Worm (Caenorhabditis elegans): ENCODE results near the gene agr-1.

Gene agr-1

ce11 chrII:6781983-6782382, 7.0 kb upstream of the agr-1 start:
- TF ChIP-seq T22C8.4 (GFP tag; IDR thresholded peaks at IDR 0.05) (no peak), flt-1 (GFP tag; IDR thresholded peaks at IDR 0.05) (no peak), tab-1 (GFP tag; IDR thresholded peaks at IDR 0.05) (no peak), ztf-29 (GFP tag; IDR thresholded peaks at IDR 0.05) (no peak), med-1 (GFP tag; optimal IDR thresholded peaks at IDR 0.05; ENCODE audit: insufficient read depth) (no peak), ztf-23 (GFP tag; IDR thresholded peaks at IDR 0.05) (no peak), klf-2 (GFP tag; conservative IDR thresholded peaks at IDR 0.05) (no peak), ref-1 (GFP tag; conservative IDR thresholded peaks at IDR 0.05) (no peak), cog-1 (tag; optimal IDR thresholded peaks at IDR 0.05) (no peak)

ce11 chrII:6781231-6781630, 6.3 kb upstream of the agr-1 start:
- TF ChIP-seq med-1 (GFP tag; optimal IDR thresholded peaks at IDR 0.05; ENCODE audit: insufficient read depth) (no peak), tab-1 (GFP tag; IDR thresholded peaks at IDR 0.05) (no peak), flt-1 (GFP tag; IDR thresholded peaks at IDR 0.05) (no peak), T22C8.4 (GFP tag; IDR thresholded peaks at IDR 0.05) (no peak), klf-2 (GFP tag; conservative IDR thresholded peaks at IDR 0.05) (no peak), ref-1 (GFP tag; conservative IDR thresholded peaks at IDR 0.05) (no peak), ztf-23 (GFP tag; IDR thresholded peaks at IDR 0.05) (no peak), ztf-29 (GFP tag; IDR thresholded peaks at IDR 0.05) (no peak), cog-1 (tag; optimal IDR thresholded peaks at IDR 0.05) (no peak)

- no peak for TF ChIP-seq med-1 (GFP tag; optimal IDR thresholded peaks at IDR 0.05; ENCODE audit: insufficient read depth)
- TF ChIP-seq klf-2 (GFP tag; conservative IDR thresholded peaks at IDR 0.05), result no peak
- no peak for TF ChIP-seq tab-1 (GFP tag; IDR thresholded peaks at IDR 0.05)
- TF ChIP-seq T22C8.4 (GFP tag; IDR thresholded peaks at IDR 0.05), result no peak
- no peak for TF ChIP-seq ref-1 (GFP tag; conservative IDR thresholded peaks at IDR 0.05)
- no peak for TF ChIP-seq ztf-23 (GFP tag; IDR thresholded peaks at IDR 0.05)
- no peak for TF ChIP-seq cog-1 (tag; optimal IDR thresholded peaks at IDR 0.05)
- TF ChIP-seq flt-1 (GFP tag; IDR thresholded peaks at IDR 0.05), result no peak
- TF ChIP-seq ztf-29 (GFP tag; IDR thresholded peaks at IDR 0.05), result no peak
These were observed 4.1 kb upstream of the agr-1 start, which contains the start of gene T13C2.7 for ce11 chrII:6779104-6779503. Gene T13C2.7 (plus strand): TSS chrII:6779404.

ce11 chrII:6776418-6777034, 1.6 kb upstream of the agr-1 start, which contains the start of gene ssup-72:
Gene ssup-72 (plus strand): TSS chrII:6776598.
- TF ChIP-seq ztf-23 (GFP tag; IDR thresholded peaks at IDR 0.05) (peak; percentile 67), ref-1 (GFP tag; conservative IDR thresholded peaks at IDR 0.05) (no peak), med-1 (GFP tag; optimal IDR thresholded peaks at IDR 0.05; ENCODE audit: insufficient read depth) (peak; percentile 6), klf-2 (GFP tag; conservative IDR thresholded peaks at IDR 0.05) (no peak)

- TF ChIP-seq med-1 (GFP tag; optimal IDR thresholded peaks at IDR 0.05; ENCODE audit: insufficient read depth), result no peak
- TF ChIP-seq ztf-23 (GFP tag; IDR thresholded peaks at IDR 0.05), result no peak
- no peak for TF ChIP-seq flt-1 (GFP tag; IDR thresholded peaks at IDR 0.05)
- TF ChIP-seq tab-1 (GFP tag; IDR thresholded peaks at IDR 0.05), result no peak
- TF ChIP-seq ztf-29 (GFP tag; IDR thresholded peaks at IDR 0.05), result no peak
- TF ChIP-seq cog-1 (tag; optimal IDR thresholded peaks at IDR 0.05), result no peak
- no peak for TF ChIP-seq ref-1 (GFP tag; conservative IDR thresholded peaks at IDR 0.05)
- no peak for TF ChIP-seq klf-2 (GFP tag; conservative IDR thresholded peaks at IDR 0.05)
- no peak for TF ChIP-seq T22C8.4 (GFP tag; IDR thresholded peaks at IDR 0.05)
These were observed 2.5 kb downstream of the agr-1 start for ce11 chrII:6772482-6772881.

- TF ChIP-seq T22C8.4 (GFP tag; IDR thresholded peaks at IDR 0.05) (no peak), ztf-23 (GFP tag; IDR thresholded peaks at IDR 0.05) (no peak), med-1 (GFP tag; optimal IDR thresholded peaks at IDR 0.05; ENCODE audit: insufficient read depth) (no peak), tab-1 (GFP tag; IDR thresholded peaks at IDR 0.05) (no peak), flt-1 (GFP tag; IDR thresholded peaks at IDR 0.05) (no peak), ztf-29 (GFP tag; IDR thresholded peaks at IDR 0.05) (no peak), klf-2 (GFP tag; conservative IDR thresholded peaks at IDR 0.05) (no peak), ref-1 (GFP tag; conservative IDR thresholded peaks at IDR 0.05) (no peak), cog-1 (tag; optimal IDR thresholded peaks at IDR 0.05) (no peak)
These were observed 4.9 kb downstream of the agr-1 start for ce11 chrII:6770030-6770429.

- TF ChIP-seq med-1 (GFP tag; optimal IDR thresholded peaks at IDR 0.05; ENCODE audit: insufficient read depth) (no peak), ztf-23 (GFP tag; IDR thresholded peaks at IDR 0.05) (no peak), cog-1 (tag; optimal IDR thresholded peaks at IDR 0.05) (no peak), T22C8.4 (GFP tag; IDR thresholded peaks at IDR 0.05) (no peak), klf-2 (GFP tag; conservative IDR thresholded peaks at IDR 0.05) (no peak), ztf-29 (GFP tag; IDR thresholded peaks at IDR 0.05) (no peak), tab-1 (GFP tag; IDR thresholded peaks at IDR 0.05) (no peak), flt-1 (GFP tag; IDR thresholded peaks at IDR 0.05) (no peak), ref-1 (GFP tag; conservative IDR thresholded peaks at IDR 0.05) (no peak)
These were observed 7.0 kb downstream of the agr-1 start, which contains the start of gene F41G3.18 for ce11 chrII:6768014-6768413. Gene F41G3.18 (plus strand): TSS chrII:6768314.

ce11 chrII:6764734-6765133, 10.2 kb downstream of the agr-1 start, which contains the start of gene nlp-50:
Gene nlp-50 (plus strand): TSS chrII:6765034.
- TF ChIP-seq med-1 (GFP tag; optimal IDR thresholded peaks at IDR 0.05; ENCODE audit: insufficient read depth) (no peak), klf-2 (GFP tag; conservative IDR thresholded peaks at IDR 0.05) (no peak)

- no peak for TF ChIP-seq ztf-29 (GFP tag; IDR thresholded peaks at IDR 0.05)
- no peak for TF ChIP-seq ztf-23 (GFP tag; IDR thresholded peaks at IDR 0.05)
These were observed 18.7 kb downstream of the agr-1 start, which contains the start of gene F41G3.3 for ce11 chrII:6756232-6756631. Gene F41G3.3 (plus strand): TSS chrII:6756532.

- TF ChIP-seq ztf-23 (GFP tag; IDR thresholded peaks at IDR 0.05) (no peak), klf-2 (GFP tag; conservative IDR thresholded peaks at IDR 0.05) (no peak), tab-1 (GFP tag; IDR thresholded peaks at IDR 0.05) (no peak)
These were observed 20.2 kb downstream of the agr-1 start, which contains the start of the genes srx-95 and fis-1 for ce11 chrII:6754671-6755224. Gene srx-95 (minus strand): TSS chrII:6754771. Gene fis-1 (plus strand): TSS chrII:6755174.

All from whole organism, midembryonic.